Worm (Caenorhabditis elegans): Measurements from ENCODE around the gene str-81.

DNA sequence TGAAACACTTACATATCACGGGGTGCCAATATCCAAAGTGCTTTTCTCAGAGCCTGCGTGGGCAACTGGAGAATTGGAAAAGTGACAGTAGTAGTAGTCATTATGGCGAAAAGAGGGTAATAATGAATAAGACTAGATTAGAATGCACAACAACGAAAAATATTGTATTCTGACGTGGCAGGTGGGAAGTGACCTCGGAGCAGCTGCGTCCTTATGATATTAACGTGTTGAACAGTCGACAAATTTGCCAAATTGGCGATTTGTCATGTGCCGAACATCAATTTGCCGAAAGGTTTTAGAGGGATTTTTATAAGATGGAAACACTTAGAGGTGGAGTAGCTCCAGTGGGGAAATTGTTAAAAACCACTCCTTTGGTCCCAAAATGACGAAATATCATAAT lies at the start of gene str-81:
- TF ChIP-seq unc-55 (GFP tag; optimal IDR thresholded peaks at IDR 0.05) (no peak), ceh-18 (tag; optimal IDR thresholded peaks at IDR 0.05) (no peak), hlh-6 (tag; optimal IDR thresholded peaks at IDR 0.05) (no peak), lin-11 (tag; optimal IDR thresholded peaks at IDR 0.05) (no peak), pqm-1 (tag; optimal IDR thresholded peaks at IDR 0.05) (no peak), pros-1 (tag; optimal IDR thresholded peaks at IDR 0.05) (no peak), rnt-1 (tag; optimal IDR thresholded peaks at IDR 0.05) (no peak), dmd-4 (tag; optimal IDR thresholded peaks at IDR 0.05; ENCODE audit: borderline replicate concordance) (no peak), npax-4 (tag; optimal IDR thresholded peaks at IDR 0.05) (no peak)

Measured in whole organism, late embryonic.